Worm (Caenorhabditis elegans): ENCODE results near the gene grl-22.

DNA sequence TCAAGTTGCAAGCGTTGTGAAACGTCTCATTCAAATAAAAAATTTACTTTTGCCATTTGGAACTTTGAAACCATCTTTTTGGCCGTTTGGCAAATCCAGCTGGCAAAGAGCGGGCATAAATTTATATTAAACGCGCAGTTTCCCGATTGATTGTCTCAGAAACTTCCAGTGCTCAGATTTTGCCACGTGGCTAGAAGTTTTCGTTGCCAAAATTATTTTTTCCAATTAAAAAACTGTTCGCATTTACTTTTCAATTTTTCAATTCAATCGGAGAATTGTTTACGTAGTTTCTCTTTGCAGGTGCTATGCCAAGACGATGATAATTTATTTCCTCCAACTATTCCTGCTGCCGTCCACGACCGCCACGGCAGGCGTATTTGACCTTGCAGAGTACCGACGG lies 39.5 kb upstream of the grl-22 start, which contains the start of gene F48E8.4:
- TF ChIP-seq mes-4 (tag; optimal IDR thresholded peaks at IDR 0.05) (no peak), hrde-1 (tag; optimal IDR thresholded peaks at IDR 0.05; ENCODE audit: borderline replicate concordance) (no peak), lir-1 (GFP tag; conservative IDR thresholded peaks at IDR 0.05) (no peak), mel-28 (tag; optimal IDR thresholded peaks at IDR 0.05; ENCODE audit: borderline replicate concordance) (no peak), nhr-27 (tag; optimal IDR thresholded peaks at IDR 0.05) (no peak), tbx-9 (tag; optimal IDR thresholded peaks at IDR 0.05; ENCODE audit: borderline replicate concordance) (no peak)

Data from whole organism, young adult.